Worm (Caenorhabditis elegans): Measurements from ENCODE around the gene glr-5.

DNA sequence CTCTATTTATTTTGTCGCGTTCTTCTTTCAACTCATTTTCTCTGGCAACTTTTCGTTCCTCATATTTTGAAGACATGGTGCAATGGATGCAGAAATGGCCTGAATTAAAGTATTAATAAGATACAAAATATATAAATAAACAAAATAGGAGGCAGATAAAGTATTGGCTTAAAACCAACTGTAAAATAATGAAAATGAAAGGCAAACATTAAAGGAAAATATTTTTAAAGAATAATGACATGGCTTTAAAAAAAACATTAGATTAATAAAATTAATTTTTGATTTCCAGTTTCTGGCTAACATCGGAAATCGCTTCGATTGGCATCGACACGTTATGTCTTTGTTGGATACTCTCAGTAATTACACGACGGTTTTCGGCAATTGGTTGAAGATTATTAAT, 44.1 kb downstream of the glr-5 start, which contains the start of gene ddn-1:
- TF ChIP-seq him-1 (tag; optimal IDR thresholded peaks at IDR 0.05) (no peak), dao-5 (tag; optimal IDR thresholded peaks at IDR 0.05) (no peak), W03F9.2 (tag; optimal IDR thresholded peaks at IDR 0.05) (no peak)
